Fruit fly (Drosophila melanogaster): Measurements from ENCODE around the gene CG34133.

DNA sequence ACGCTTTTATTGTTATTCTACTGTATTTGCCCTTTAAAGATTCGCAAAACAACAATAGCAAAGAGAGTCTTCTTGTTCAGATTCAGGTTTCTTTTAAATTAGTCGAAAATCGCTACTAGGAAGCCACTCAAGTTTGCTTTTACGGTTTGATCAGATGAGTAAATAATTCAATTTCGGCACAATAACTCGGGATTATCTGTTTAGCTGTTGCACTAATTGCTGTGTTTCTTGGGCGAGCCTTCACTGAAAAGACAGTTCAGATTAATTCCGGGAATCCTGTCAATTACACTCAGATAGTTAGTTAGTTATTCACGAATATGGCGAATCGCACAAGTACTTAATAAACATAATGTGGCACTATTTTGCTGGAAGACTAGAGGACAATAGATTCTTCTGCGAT is 2.5 kb upstream of the CG34133 start:
- TF ChIP-seq psq (optimal IDR thresholded peaks at IDR 0.05) (no peak), usp (GFP tag; optimal IDR thresholded peaks at IDR 0.05) (no peak), CG8478 (optimal IDR thresholded peaks at IDR 0.05) (no peak), Dll (optimal IDR thresholded peaks at IDR 0.05) (no peak)

Measured in whole organism.